In the genomic region with DNA sequence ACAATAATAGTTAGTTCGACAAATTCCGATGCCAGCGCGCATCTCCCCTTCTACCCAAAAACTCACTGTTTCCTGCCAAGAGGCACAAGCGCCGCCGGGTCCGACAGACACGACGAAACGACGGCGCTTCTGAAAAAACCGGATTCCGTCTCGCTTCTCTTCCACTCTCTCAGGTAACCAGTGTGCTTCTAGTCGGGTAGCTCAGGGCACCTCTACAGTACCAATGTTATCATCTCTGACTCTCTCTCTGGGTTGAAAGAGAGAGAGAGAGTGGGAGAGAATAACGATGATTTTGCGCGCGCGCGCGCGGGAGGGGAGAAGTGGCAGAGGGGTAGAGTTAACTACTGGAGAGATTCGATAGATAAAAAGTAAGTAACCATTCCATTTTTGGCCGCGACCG, we compare ENCODE assay signal across 7 worm cellular contexts.
TF ChIP-seq lines count a peak whose summit lies in the region.

No protein-coding gene starts in this region.

TF ChIP-seq in whole organism, L1 larva, 84 proteins besides CTCF, POLR2A, EP300 and RAD21 (continues in another document):
- TF ChIP-seq elt-3 (tag; optimal IDR thresholded peaks at IDR 0.05; lab: Kevin White, UChicago) (peak in 3 of 6 experiments; percentile 14 to 45 (median 26)), fos-1 (tag; optimal IDR thresholded peaks at IDR 0.05; lab: Kevin White, UChicago) (no peak), nhr-47 (tag; optimal IDR thresholded peaks at IDR 0.05; lab: Kevin White, UChicago) (peak; percentile 19), nhr-71 (tag; optimal IDR thresholded peaks at IDR 0.05; lab: Kevin White, UChicago) (peak; percentile 17), swsn-7 (tag; optimal IDR thresholded peaks at IDR 0.05; lab: Kevin White, UChicago) (peak; percentile 19), zip-4 (GFP tag; optimal IDR thresholded peaks at IDR 0.05; lab: Kevin White, UChicago) (no peak), hpl-2 (GFP tag; optimal IDR thresholded peaks at IDR 0.05; lab: Kevin White, UChicago) (no peak), ztf-4 (tag; optimal IDR thresholded peaks at IDR 0.05; lab: Kevin White, UChicago) (no peak), dpl-1 (GFP tag; optimal IDR thresholded peaks at IDR 0.05; lab: Kevin White, UChicago) (peak; percentile 2 to 44 (median 26)), snu-23 (GFP tag; optimal IDR thresholded peaks at IDR 0.05; lab: Kevin White, UChicago) (peak; percentile 12), nhr-85 (tag; lab: Kevin White, UChicago) (peak; percentile 70), grh-1 (GFP tag; IDR thresholded peaks at IDR 0.05; lab: Robert Waterston, UW) (peak; percentile 65)

TF ChIP-seq in whole organism, L2 larva, 48 proteins besides CTCF, POLR2A, EP300 and RAD21:
- TF ChIP-seq mbf-1 (tag; optimal IDR thresholded peaks at IDR 0.05; lab: Kevin White, UChicago) (no peak), C34F6.9 (tag; optimal IDR thresholded peaks at IDR 0.05; lab: Kevin White, UChicago) (no peak), ceh-16 (tag; optimal IDR thresholded peaks at IDR 0.05; lab: Kevin White, UChicago) (peak; percentile 17), lin-11 (tag; optimal IDR thresholded peaks at IDR 0.05; lab: Kevin White, UChicago) (no peak), unc-62 (GFP tag; optimal IDR thresholded peaks at IDR 0.05; lab: Kevin White, UChicago) (no peak), nhr-77 (tag; optimal IDR thresholded peaks at IDR 0.05; lab: Kevin White, UChicago) (no peak), nhr-25 (tag; optimal IDR thresholded peaks at IDR 0.05; lab: Kevin White, UChicago) (peak; percentile 52), gmeb-1 (tag; optimal IDR thresholded peaks at IDR 0.05; lab: Kevin White, UChicago) (peak; percentile 1), mdl-1 (tag; optimal IDR thresholded peaks at IDR 0.05; lab: Kevin White, UChicago) (no peak), F13H6.1 (tag; optimal IDR thresholded peaks at IDR 0.05; lab: Kevin White, UChicago) (peak; percentile 46)

TF ChIP-seq in whole organism, L3 larva, 47 proteins besides CTCF, POLR2A, EP300 and RAD21 (continues in another document):
- TF ChIP-seq elt-1 (tag; optimal IDR thresholded peaks at IDR 0.05; lab: Kevin White, UChicago) (no peak), aly-2 (tag; optimal IDR thresholded peaks at IDR 0.05; lab: Kevin White, UChicago) (no peak), ceh-82 (tag; optimal IDR thresholded peaks at IDR 0.05; lab: Kevin White, UChicago) (no peak), sea-2 (GFP tag; optimal IDR thresholded peaks at IDR 0.05; lab: Kevin White, UChicago) (no peak), ceh-16 (tag; optimal IDR thresholded peaks at IDR 0.05; lab: Kevin White, UChicago) (no peak), mml-1 (tag; optimal IDR thresholded peaks at IDR 0.05; lab: Kevin White, UChicago) (no peak), lin-39 (tag; optimal IDR thresholded peaks at IDR 0.05; lab: Kevin White, UChicago) (peak; percentile 32), ztf-4 (tag; optimal IDR thresholded peaks at IDR 0.05; lab: Kevin White, UChicago) (no peak), ZK546.5 (tag; optimal IDR thresholded peaks at IDR 0.05; lab: Kevin White, UChicago) (no peak), nhr-25 (tag; optimal IDR thresholded peaks at IDR 0.05; lab: Kevin White, UChicago) (peak; percentile 55), snpc-4 (tag; optimal IDR thresholded peaks at IDR 0.05; lab: Kevin White, UChicago) (no peak), nhr-77 (tag; optimal IDR thresholded peaks at IDR 0.05; lab: Kevin White, UChicago) (no peak), egl-27 (tag; optimal IDR thresholded peaks at IDR 0.05; lab: Kevin White, UChicago) (no peak), ztf-11 (tag; optimal IDR thresholded peaks at IDR 0.05; lab: Kevin White, UChicago) (no peak)

TF ChIP-seq in whole organism, L4 larva, 104 proteins besides CTCF, POLR2A, EP300 and RAD21:
- TF ChIP-seq aha-1 (tag; lab: Kevin White, UChicago), result peak; percentile 5
- no peak for TF ChIP-seq madf-5 (GFP tag; IDR thresholded peaks at IDR 0.05; lab: Robert Waterston, UW)
- TF ChIP-seq D1046.2 (GFP tag; IDR thresholded peaks at IDR 0.05; lab: Robert Waterston, UW), result no peak
- peak; percentile 35 for TF ChIP-seq nhr-25 (tag; optimal IDR thresholded peaks at IDR 0.05; lab: Kevin White, UChicago; ENCODE audit: borderline replicate concordance, insufficient read depth)
- peak in 1 of 2 experiments; percentile 99 for TF ChIP-seq unc-62 (GFP tag; optimal IDR thresholded peaks at IDR 0.05 in 1 of 2; lab: Kevin White, UChicago)
- TF ChIP-seq unc-62 (tag; optimal IDR thresholded peaks at IDR 0.05; lab: Kevin White, UChicago), result no peak
- peak; percentile 81 for TF ChIP-seq set-16 (GFP tag; IDR thresholded peaks at IDR 0.05; lab: Robert Waterston, UW)

TF ChIP-seq in whole organism, early embryonic, 17 proteins besides CTCF, POLR2A, EP300 and RAD21:
- no peak for TF ChIP-seq ama-1 (optimal IDR thresholded peaks at IDR 0.05; lab: Kevin White, UChicago)
- peak; percentile 18 for TF ChIP-seq aly-1 (tag; optimal IDR thresholded peaks at IDR 0.05; lab: Kevin White, UChicago)

TF ChIP-seq in whole organism, late embryonic, 69 proteins besides CTCF, POLR2A, EP300 and RAD21:
- TF ChIP-seq pros-1 (tag; optimal IDR thresholded peaks at IDR 0.05; lab: Kevin White, UChicago) (peak; percentile 31), pag-3 (tag; optimal IDR thresholded peaks at IDR 0.05; lab: Kevin White, UChicago; ENCODE audit: borderline replicate concordance) (no peak), hlh-15 (tag; optimal IDR thresholded peaks at IDR 0.05; lab: Kevin White, UChicago) (no peak), ceh-34 (tag; optimal IDR thresholded peaks at IDR 0.05; lab: Kevin White, UChicago) (no peak), T23F11.4 (GFP tag; optimal IDR thresholded peaks at IDR 0.05; lab: Kevin White, UChicago) (no peak), sdc-2 (tag; optimal IDR thresholded peaks at IDR 0.05; lab: Kevin White, UChicago) (no peak), ceh-22 (tag; optimal IDR thresholded peaks at IDR 0.05; lab: Kevin White, UChicago) (no peak), lin-11 (tag; optimal IDR thresholded peaks at IDR 0.05; lab: Kevin White, UChicago) (no peak), F13H6.1 (tag; optimal IDR thresholded peaks at IDR 0.05; lab: Kevin White, UChicago) (no peak), lim-6 (tag; optimal IDR thresholded peaks at IDR 0.05; lab: Kevin White, UChicago) (no peak), ceh-18 (tag; optimal IDR thresholded peaks at IDR 0.05; lab: Kevin White, UChicago) (no peak), unc-55 (GFP tag; optimal IDR thresholded peaks at IDR 0.05; lab: Kevin White, UChicago) (no peak), ceh-14 (tag; optimal IDR thresholded peaks at IDR 0.05; lab: Kevin White, UChicago) (no peak), ceh-31 (tag; optimal IDR thresholded peaks at IDR 0.05; lab: Kevin White, UChicago) (peak; percentile 30), fkh-10 (GFP tag; optimal IDR thresholded peaks at IDR 0.05; lab: Kevin White, UChicago) (no peak)

TF ChIP-seq in whole organism, young adult, 124 proteins besides CTCF, POLR2A, EP300 and RAD21:
- no peak for TF ChIP-seq aptf-3 (GFP tag; IDR thresholded peaks at IDR 0.05; lab: Robert Waterston, UW)
- no peak for TF ChIP-seq mxl-1 (tag; optimal IDR thresholded peaks at IDR 0.05; lab: Kevin White, UChicago)
- TF ChIP-seq nfya-2 (GFP tag; IDR thresholded peaks at IDR 0.05; lab: Robert Waterston, UW), result no peak
- TF ChIP-seq Y79H2A.3 (GFP tag; conservative IDR thresholded peaks at IDR 0.05; lab: Robert Waterston, UW), result no peak
- TF ChIP-seq egrh-3 (GFP tag; IDR thresholded peaks at IDR 0.05; lab: Robert Waterston, UW), result peak; percentile 51; the same call in 1 of the 2 replicates
- 0 out of 2 replicates have a peak, but pooled peaks have one; percentile 69 for TF ChIP-seq lin-26 (GFP tag; IDR thresholded peaks at IDR 0.05; lab: Robert Waterston, UW)
- no peak for TF ChIP-seq let-607 (tag; optimal IDR thresholded peaks at IDR 0.05; lab: Kevin White, UChicago)
- TF ChIP-seq hsf-1 (GFP tag; IDR thresholded peaks at IDR 0.05; lab: Robert Waterston, UW), result no peak
- TF ChIP-seq mel-28 (tag; optimal IDR thresholded peaks at IDR 0.05; lab: Kevin White, UChicago; ENCODE audit: borderline replicate concordance), result no peak
- TF ChIP-seq zfh-2 (GFP tag; conservative IDR thresholded peaks at IDR 0.05; lab: Robert Waterston, UW), result peak; percentile 85
- TF ChIP-seq xnd-1 (tag; optimal IDR thresholded peaks at IDR 0.05; lab: Kevin White, UChicago), result no peak
- no peak for TF ChIP-seq lag-1 (GFP tag; IDR thresholded peaks at IDR 0.05; lab: Robert Waterston, UW)
- no peak for TF ChIP-seq F23B12.7 (tag; optimal IDR thresholded peaks at IDR 0.05; lab: Kevin White, UChicago; ENCODE audit: insufficient read depth)
